Worm (Caenorhabditis elegans) whole organism, L4 larva: ENCODE results near the gene F54C9.14.

ENCODE experiments used
- F49E8.2 ChIP-seq: sonication (generic microtip); optimal IDR thresholded peaks from 2 replicates; lab custom pipeline; 2016; ENCODE audit warnings: missing compliant biosample characterization, mild to moderate bottlenecking, missing genetic modification characterization, borderline replicate concordance
- R02D3.7 ChIP-seq: fragments of 150-350 bp; sonication (generic microtip); optimal IDR thresholded peaks from 3 replicates; lab custom pipeline; 2014; ENCODE audit warnings: missing biosample characterization, missing genetic modification characterization
- T26A8.4 ChIP-seq: fragments of 200-800 bp; sonication (Bioruptor generic); IDR thresholded peaks from 2 replicates; pipeline ENCODE4 v1.3.6; 2022; ENCODE audit warnings: missing genetic modification characterization, missing compliant biosample characterization
- Y105C5A.15 ChIP-seq: fragments of 200-800 bp; sonication (Bioruptor generic); IDR thresholded peaks from 2 replicates; pipeline ENCODE4 v1.3.6; 2022; ENCODE audit warnings: missing genetic modification characterization, missing compliant biosample characterization
- Y48G9A.11 ChIP-seq: fragments of 200-800 bp; sonication (Bioruptor generic); IDR thresholded peaks from 2 replicates; pipeline ENCODE4 v1.3.6; 2022; ENCODE audit warnings: missing genetic modification reagents, missing genetic modification characterization, missing compliant biosample characterization
- Y5F2A.4 ChIP-seq: fragments of 200-800 bp; sonication (Bioruptor generic); optimal IDR thresholded peaks from 2 replicates; lab custom pipeline; 2018; ENCODE audit warnings: mild to moderate bottlenecking, missing genetic modification characterization, missing compliant biosample characterization
- Y75B8A.6 ChIP-seq: fragments of 200-800 bp; sonication (Bioruptor generic); IDR thresholded peaks from 2 replicates; pipeline ENCODE4 v1.3.6; 2022; ENCODE audit warnings: missing genetic modification reagents, missing genetic modification characterization, missing compliant biosample characterization
- ZK337.2 ChIP-seq: fragments of 200-800 bp; sonication (Bioruptor generic); IDR thresholded peaks from 2 replicates; pipeline ENCODE4 v1.3.6; 2022; ENCODE audit warnings: missing genetic modification reagents, missing genetic modification characterization, missing compliant biosample characterization
- aly-2 ChIP-seq: sonication (generic microtip); optimal IDR thresholded peaks from 2 replicates; lab custom pipeline; 2018; ENCODE audit warnings: missing biosample characterization, missing genetic modification characterization
- ama-1 ChIP-seq: fragments of 150-350 bp; optimal IDR thresholded peaks from 2 replicates; lab custom pipeline; 2014; ENCODE audit warnings: inconsistent platforms, mixed read lengths
- arid-1 ChIP-seq: fragments of 200-800 bp; sonication (Bioruptor generic); conservative IDR thresholded peaks from 2 replicates; pipeline ENCODE4 v1.3.6; 2022; ENCODE audit warnings: missing genetic modification reagents, missing genetic modification characterization, missing compliant biosample characterization
- ceh-20 ChIP-seq: fragments of 200-800 bp; sonication (Bioruptor generic); IDR thresholded peaks from 2 replicates; pipeline ENCODE4 v1.3.6; 2022; ENCODE audit warnings: missing genetic modification reagents, missing genetic modification characterization, missing compliant biosample characterization
- ceh-44 ChIP-seq: fragments of 200-800 bp; sonication (Bioruptor generic); IDR thresholded peaks from 2 replicates; pipeline ENCODE4 v1.3.6; 2022; ENCODE audit warnings: missing genetic modification reagents, missing genetic modification characterization, missing compliant biosample characterization
- ceh-62 ChIP-seq: sonication (generic microtip); optimal IDR thresholded peaks from 2 replicates; lab custom pipeline; 2017; ENCODE audit warnings: missing biosample characterization, missing genetic modification characterization
- ctbp-1 ChIP-seq: fragments of 200-800 bp; sonication (Bioruptor generic); IDR thresholded peaks from 2 replicates; pipeline ENCODE4 v1.3.6; 2022; ENCODE audit warnings: missing genetic modification reagents, missing genetic modification characterization, missing compliant biosample characterization
- daf-19 ChIP-seq: fragments of 200-800 bp; sonication (Bioruptor generic); conservative IDR thresholded peaks from 2 replicates; pipeline ENCODE4 v1.3.6; 2022; ENCODE audit warnings: missing genetic modification characterization, missing compliant biosample characterization
- dmd-8 ChIP-seq: fragments of 200-800 bp; sonication (Bioruptor generic); IDR thresholded peaks from 2 replicates; pipeline ENCODE4 v1.3.6; 2022; ENCODE audit warnings: missing genetic modification characterization, missing compliant biosample characterization
- egl-27 ChIP-seq: sonication (generic microtip); optimal IDR thresholded peaks from 3 replicates; lab custom pipeline; 2017; ENCODE audit warnings: missing biosample characterization, missing genetic modification reagents, missing genetic modification characterization
- fkh-10 ChIP-seq: fragments of 150-350 bp; optimal IDR thresholded peaks from 2 replicates; lab custom pipeline; 2014; ENCODE audit warnings: missing biosample characterization, missing genetic modification reagents, missing genetic modification characterization
- gei-8 ChIP-seq: fragments of 200-800 bp; sonication (Bioruptor generic); optimal IDR thresholded peaks from 2 replicates; lab custom pipeline; 2018; ENCODE audit warnings: mild to moderate bottlenecking, missing genetic modification characterization, missing compliant biosample characterization
- hif-1 ChIP-seq, 2 experiments: sonication (generic microtip); optimal IDR thresholded peaks; 2 replicates each; lab custom pipeline; 2016 to 2017; ENCODE audit warnings: missing compliant biosample characterization in 2 of 2, missing genetic modification characterization in 2 of 2, missing genetic modification reagents in 2 of 2, missing genotype in 2 of 2, mild to moderate bottlenecking in 1 of 2
- hlh-11 ChIP-seq: fragments of 200-800 bp; sonication (Bioruptor generic); optimal IDR thresholded peaks from 2 replicates; lab custom pipeline; 2018; ENCODE audit warnings: mild to moderate bottlenecking, missing genetic modification characterization, missing compliant biosample characterization
- lim-7 ChIP-seq: fragments of 200-800 bp; sonication (Bioruptor generic); IDR thresholded peaks from 2 replicates; pipeline ENCODE4 v1.3.6; 2022; ENCODE audit warnings: missing genetic modification characterization, missing compliant biosample characterization
- lsy-2 ChIP-seq, 2 experiments: fragments of 150-350 bp in 1 of 2; sonication (generic microtip) in 1 of 2; optimal IDR thresholded peaks; 2 replicates each; lab custom pipeline; 2014 to 2017; ENCODE audit warnings: missing biosample characterization in 2 of 2, missing genetic modification characterization in 2 of 2
- madf-5 ChIP-seq, 2 experiments: fragments of 200-800 bp; sonication (Bioruptor generic); IDR thresholded peaks; 2 replicates each; pipeline ENCODE4 v1.3.6; 2022; ENCODE audit warnings: missing compliant biosample characterization in 2 of 2, missing genetic modification characterization in 2 of 2
- madf-9 ChIP-seq: fragments of 200-800 bp; sonication (Bioruptor generic); conservative IDR thresholded peaks from 2 replicates; pipeline ENCODE4 v1.3.6; 2022; ENCODE audit warnings: missing genetic modification reagents, missing genetic modification characterization, missing compliant biosample characterization
- mes-2 ChIP-seq: sonication (generic microtip); optimal IDR thresholded peaks from 2 replicates; lab custom pipeline; 2016; ENCODE audit warnings: missing genotype, mild to moderate bottlenecking, missing genetic modification characterization, missing compliant biosample characterization; ENCODE audit not compliant: poor library complexity, severe bottlenecking
- nhr-10 ChIP-seq: fragments of 150-350 bp; optimal IDR thresholded peaks from 2 replicates; lab custom pipeline; 2014; ENCODE audit warnings: missing biosample characterization, missing genetic modification characterization
- nhr-102 ChIP-seq: sonication (generic microtip); optimal IDR thresholded peaks from 2 replicates; lab custom pipeline; 2016; ENCODE audit warnings: mild to moderate bottlenecking, missing genetic modification characterization, moderate library complexity, missing compliant biosample characterization
- nhr-237 ChIP-seq: sonication (generic microtip); optimal IDR thresholded peaks from 2 replicates; lab custom pipeline; 2017; ENCODE audit warnings: missing biosample characterization, missing genetic modification characterization
- nhr-25 ChIP-seq: sonication (generic microtip); optimal IDR thresholded peaks from 2 replicates; lab custom pipeline; 2017; ENCODE audit warnings: missing genetic modification characterization, mild to moderate bottlenecking, missing compliant biosample characterization, antibody characterized with exemption, moderate library complexity, borderline replicate concordance; ENCODE audit not compliant: insufficient read depth
- nhr-28 ChIP-seq: fragments of 150-350 bp; optimal IDR thresholded peaks from 2 replicates; lab custom pipeline; 2014; ENCODE audit warnings: missing biosample characterization, missing genetic modification characterization
- nhr-41 ChIP-seq: fragments of 200-800 bp; sonication (Bioruptor generic); IDR thresholded peaks from 2 replicates; pipeline ENCODE4 v1.3.6; 2022; ENCODE audit warnings: missing genetic modification reagents, missing genetic modification characterization, missing compliant biosample characterization
- nhr-76 ChIP-seq: fragments of 150-350 bp; optimal IDR thresholded peaks from 2 replicates; lab custom pipeline; 2014; ENCODE audit warnings: missing biosample characterization, missing genetic modification characterization
- pha-4 ChIP-seq, 2 experiments: fragments of 150-350 bp in 1 of 2; fragments of 200-800 bp in 1 of 2; sonication (Bioruptor generic) in 1 of 2; IDR thresholded peaks in 1 of 2; optimal IDR thresholded peaks in 1 of 2; 2 replicates each; pipeline versions ENCODE4 v1.3.6 to Lab custom; 2014 to 2022; ENCODE audit warnings: missing genetic modification characterization in 2 of 2, missing genetic modification reagents in 2 of 2, missing biosample characterization in 1 of 2, missing compliant biosample characterization in 1 of 2
- php-3 ChIP-seq: fragments of 200-800 bp; sonication (Bioruptor generic); IDR thresholded peaks from 2 replicates; pipeline ENCODE4 v1.3.6; 2022; ENCODE audit warnings: missing genetic modification reagents, missing genetic modification characterization, missing compliant biosample characterization
- pqm-1 ChIP-seq: sonication (generic microtip); optimal IDR thresholded peaks from 2 replicates; lab custom pipeline; 2017; ENCODE audit warnings: missing biosample characterization, missing genetic modification characterization
- saeg-2 ChIP-seq: fragments of 200-800 bp; sonication (Bioruptor generic); IDR thresholded peaks from 2 replicates; pipeline ENCODE4 v1.3.6; 2022; ENCODE audit warnings: missing genetic modification reagents, missing genetic modification characterization, missing compliant biosample characterization
- sdz-12 ChIP-seq: fragments of 200-800 bp; sonication (Bioruptor generic); optimal IDR thresholded peaks from 2 replicates; lab custom pipeline; 2018; ENCODE audit warnings: mild to moderate bottlenecking, missing genetic modification characterization, missing compliant biosample characterization
- skn-1 ChIP-seq: fragments of 150-350 bp; optimal IDR thresholded peaks from 2 replicates; lab custom pipeline; 2014; ENCODE audit warnings: missing biosample characterization, missing genetic modification characterization
- snpc-1.2 ChIP-seq: fragments of 200-800 bp; sonication (Bioruptor generic); IDR thresholded peaks from 2 replicates; pipeline ENCODE4 v1.3.6; 2022; ENCODE audit warnings: missing genetic modification reagents, missing genetic modification characterization, missing compliant biosample characterization
- spr-1 ChIP-seq: sonication (generic microtip); optimal IDR thresholded peaks from 2 replicates; lab custom pipeline; 2016; ENCODE audit warnings: mild to moderate bottlenecking, missing genetic modification characterization, missing compliant biosample characterization
- unc-130 ChIP-seq: sonication (generic microtip); optimal IDR thresholded peaks from 2 replicates; lab custom pipeline; 2016; ENCODE audit warnings: missing genetic modification reagents, missing genetic modification characterization, missing compliant biosample characterization
- zip-11 ChIP-seq: fragments of 200-800 bp; sonication (Bioruptor generic); IDR thresholded peaks from 2 replicates; pipeline ENCODE4 v1.3.6; 2022; ENCODE audit warnings: missing genetic modification characterization, missing compliant biosample characterization
- zip-2 ChIP-seq: fragments of 150-350 bp; optimal IDR thresholded peaks from 2 replicates; lab custom pipeline; 2014; ENCODE audit warnings: missing biosample characterization, missing genetic modification characterization

Gene F54C9.14

DNA sequence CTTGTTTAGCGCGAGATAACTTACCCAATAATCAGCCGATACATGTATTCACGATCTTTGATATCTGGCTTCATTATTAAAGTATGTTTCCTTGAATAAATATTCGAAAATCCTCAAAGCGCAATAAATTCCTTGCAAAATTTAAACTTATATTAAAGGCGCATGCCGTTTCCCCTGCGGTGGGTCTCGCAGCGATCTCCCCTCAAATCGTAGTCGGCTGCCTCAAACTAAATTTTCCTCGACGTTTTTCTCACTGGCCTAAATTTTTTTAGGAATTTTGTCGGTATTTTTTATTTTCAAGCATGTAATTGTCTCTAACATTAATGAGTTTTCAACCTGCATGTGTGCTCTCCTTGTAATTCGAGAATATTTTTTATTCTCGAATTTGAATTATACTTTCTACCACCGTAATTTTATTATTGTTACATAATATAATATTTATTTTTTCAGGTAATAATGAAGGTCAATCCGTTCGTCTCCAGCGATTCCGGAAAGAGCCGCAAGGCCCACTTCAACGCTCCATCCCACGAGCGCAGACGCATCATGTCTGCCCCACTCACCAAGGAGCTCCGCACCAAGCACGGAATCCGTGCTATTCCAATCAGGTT, 40.3 kb downstream of the F54C9.14 start, which contains the start of the genes cpf-1 and rpl-26 (continued):
- TF ChIP-seq hlh-11 (tag; lab: Kevin White, UChicago) (peak; percentile 28), fkh-10 (GFP tag; lab: Kevin White, UChicago) (peak; percentile 24), T26A8.4 (GFP tag; lab: Robert Waterston, UW) (0 out of 2 replicates have a peak, but pooled peaks have one; percentile 11), lsy-2 (tag; optimal IDR thresholded peaks at IDR 0.05; lab: Kevin White, UChicago) (peak in 1 of 2 experiments; percentile 89), nhr-28 (tag; lab: Kevin White, UChicago) (peak; percentile 78)

DNA sequence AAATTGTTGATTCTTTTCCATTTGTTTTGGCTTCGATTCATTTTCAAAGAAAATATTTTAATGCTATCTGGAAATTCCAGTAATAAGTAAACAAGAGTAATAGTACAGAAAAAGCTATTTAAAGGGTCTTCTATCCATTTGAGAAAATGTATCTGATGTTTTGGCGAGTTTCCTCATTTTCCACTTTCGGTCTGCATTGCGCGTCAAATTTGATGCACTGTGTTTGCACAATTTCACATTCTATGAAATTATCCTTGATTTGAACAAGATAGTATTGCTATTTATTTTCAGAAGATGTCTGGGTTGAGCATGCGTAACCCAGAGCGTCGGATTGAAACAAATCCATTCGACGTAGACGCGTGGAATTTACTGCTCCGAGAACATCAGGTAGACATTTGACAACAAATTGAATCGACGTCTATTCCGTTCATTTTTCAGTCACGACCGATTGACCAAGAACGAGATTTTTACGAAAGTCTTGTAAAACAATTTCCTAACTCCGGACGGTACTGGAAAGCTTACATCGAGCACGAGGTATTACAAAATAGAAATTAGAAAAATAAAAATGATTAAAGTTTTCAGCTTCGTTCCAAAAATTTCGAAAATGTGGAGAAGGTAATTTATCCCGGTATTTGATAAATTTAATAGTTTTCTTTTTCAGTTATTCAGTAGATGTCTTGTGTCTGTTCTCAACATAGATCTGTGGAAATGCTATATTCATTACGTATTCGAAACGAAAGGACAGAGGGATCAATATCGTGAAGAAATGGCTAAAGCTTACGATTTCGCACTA, 41.7 kb downstream of the F54C9.14 start, which contains the start of gene suf-1:
Gene suf-1, plus strand, starts transcription at position 280 of the 793 bp plus-strand sequence.
- TF ChIP-seq nhr-41 (GFP tag; lab: Robert Waterston, UW) (no peak), ctbp-1 (peak; percentile 36; the same call in 1 of the 2 replicates), ceh-62 (tag; lab: Kevin White, UChicago) (no peak), hif-1 (tag; optimal IDR thresholded peaks at IDR 0.05; lab: Kevin White, UChicago) (no peak), dmd-8 (peak; percentile 56; the same call in 1 of the 2 replicates), Y48G9A.11 (GFP tag; lab: Robert Waterston, UW) (peak; percentile 64; the same call in 1 of the 2 replicates), php-3 (GFP tag; lab: Robert Waterston, UW) (no peak), nhr-76 (tag; lab: Kevin White, UChicago) (no peak), madf-9 (no peak), saeg-2 (GFP tag; lab: Robert Waterston, UW) (no peak), nhr-25 (tag; lab: Kevin White, UChicago) (peak; percentile 57), snpc-1.2 (GFP tag; lab: Robert Waterston, UW) (peak; percentile 72), nhr-237 (tag; lab: Kevin White, UChicago) (no peak), arid-1 (peak; percentile 54; the same call in 1 of the 2 replicates), R02D3.7 (no peak), nhr-10 (tag; lab: Kevin White, UChicago) (no peak), Y105C5A.15 (GFP tag; lab: Robert Waterston, UW) (0 out of 2 replicates have a peak, but pooled peaks have one; percentile 24), egl-27 (tag; lab: Kevin White, UChicago) (no peak), madf-5 (GFP tag; IDR thresholded peaks at IDR 0.05; lab: Robert Waterston, UW) (0 out of 4 replicates have a peak, but pooled peaks of 1 of the 2 experiments have one; percentile 3), unc-130 (peak; percentile 57), sdz-12 (no peak), aly-2 (tag; lab: Kevin White, UChicago) (no peak), daf-19 (0 out of 2 replicates have a peak, but pooled peaks have one; percentile 49), pqm-1 (no peak), ama-1 (lab: Kevin White, UChicago) (peak; percentile 36), mes-2 (peak; percentile 69), F49E8.2 (tag; lab: Kevin White, UChicago) (peak; percentile 92), Y75B8A.6 (GFP tag; lab: Robert Waterston, UW) (0 out of 2 replicates have a peak, but pooled peaks have one; percentile 23), gei-8 (GFP tag; lab: Kevin White, UChicago) (no peak), skn-1 (tag; lab: Kevin White, UChicago) (no peak), T26A8.4 (GFP tag; lab: Robert Waterston, UW) (peak; percentile 50), ZK337.2 (GFP tag; lab: Robert Waterston, UW) (no peak), spr-1 (no peak), ceh-20 (GFP tag; lab: Robert Waterston, UW) (no peak), zip-11 (no peak), lim-7 (GFP tag; lab: Robert Waterston, UW) (no peak), ceh-44 (GFP tag; lab: Robert Waterston, UW) (no peak), nhr-102 (no peak), pha-4 (GFP tag; IDR thresholded peaks at IDR 0.05; lab: Robert Waterston, UW) (peak; percentile 46; the same call in 1 of the 2 replicates), pha-4 (tag; optimal IDR thresholded peaks at IDR 0.05; lab: Kevin White, UChicago) (no peak), zip-2 (tag; lab: Kevin White, UChicago) (no peak), Y5F2A.4 (GFP tag; lab: Kevin White, UChicago) (peak; percentile 21)
